Worm (Caenorhabditis elegans): Measurements from ENCODE around the gene fbxa-210.

Gene fbxa-210

DNA sequence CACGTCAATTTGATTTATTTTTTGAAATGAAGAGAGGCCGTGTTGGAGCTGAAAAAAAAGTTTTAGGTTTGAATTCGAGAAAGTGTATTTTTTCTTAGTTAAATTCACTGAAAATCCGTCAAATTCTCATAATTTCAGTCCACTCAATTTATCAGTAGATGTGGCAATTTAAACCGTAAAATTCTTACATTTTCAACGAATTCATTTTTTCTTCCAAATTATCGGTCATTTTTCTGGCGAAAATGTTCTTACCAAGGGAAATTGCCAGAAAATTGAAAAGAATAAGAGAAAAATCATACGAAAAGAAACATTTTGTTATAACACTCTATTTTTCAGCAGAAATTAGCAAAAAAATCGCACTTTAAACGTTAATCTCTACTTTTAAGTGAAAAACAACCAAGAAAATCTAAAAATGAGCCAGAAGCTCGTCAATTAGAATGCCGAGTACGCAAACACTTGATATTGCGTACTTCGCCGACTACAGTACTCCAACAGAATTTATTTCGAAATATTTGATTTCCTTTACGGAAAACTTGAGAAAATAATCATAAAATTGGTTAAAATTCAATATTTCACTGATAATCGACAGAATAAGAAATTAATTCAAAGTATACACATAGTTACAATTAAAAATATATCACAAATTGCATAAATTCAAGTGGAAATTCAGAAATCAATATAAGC is 39.9 kb upstream of the fbxa-210 start, which contains the start of gene fbxa-106 (continued):
- TF ChIP-seq F57A8.1 (GFP tag; optimal IDR thresholded peaks at IDR 0.05) = no peak
- TF ChIP-seq K11D2.4 (GFP tag; IDR thresholded peaks at IDR 0.05) = no peak
- TF ChIP-seq F37B4.10 (GFP tag; IDR thresholded peaks at IDR 0.05) = no peak
- TF ChIP-seq T07F8.4 (tag; optimal IDR thresholded peaks at IDR 0.05) = no peak
- no peak for TF ChIP-seq ceh-58 (GFP tag; IDR thresholded peaks at IDR 0.05)
- peak; percentile 14 for TF ChIP-seq repo-1 (tag; optimal IDR thresholded peaks at IDR 0.05)
- peak; percentile 81 for TF ChIP-seq lsl-1 (GFP tag; optimal IDR thresholded peaks at IDR 0.05)
- TF ChIP-seq F57C9.4 (tag; optimal IDR thresholded peaks at IDR 0.05) = no peak
- TF ChIP-seq unc-62 (GFP tag; optimal IDR thresholded peaks at IDR 0.05) = no peak
- no peak for TF ChIP-seq C17E4.6 (GFP tag; IDR thresholded peaks at IDR 0.05)
- no peak for TF ChIP-seq lir-1 (GFP tag; conservative IDR thresholded peaks at IDR 0.05)
- no peak for TF ChIP-seq madf-10 (tag; optimal IDR thresholded peaks at IDR 0.05)
- no peak for TF ChIP-seq cebp-1 (GFP tag; IDR thresholded peaks at IDR 0.05)
- peak; percentile 60 for TF ChIP-seq cebp-1 (tag; optimal IDR thresholded peaks at IDR 0.05)
- no peak for TF ChIP-seq attf-3 (GFP tag; conservative IDR thresholded peaks at IDR 0.05)
- no peak for TF ChIP-seq egrh-3 (GFP tag; IDR thresholded peaks at IDR 0.05)
- TF ChIP-seq gei-17 (GFP tag; optimal IDR thresholded peaks at IDR 0.05) = no peak
- TF ChIP-seq unc-130 (GFP tag; optimal IDR thresholded peaks at IDR 0.05) = no peak
- TF ChIP-seq snpc-4 (GFP tag; optimal IDR thresholded peaks at IDR 0.05) = no peak
- TF ChIP-seq snpc-4 (tag; optimal IDR thresholded peaks at IDR 0.05) = no peak
- no peak for TF ChIP-seq dox-1 (GFP tag; IDR thresholded peaks at IDR 0.05)
- no peak for TF ChIP-seq hmg-1.2 (GFP tag; IDR thresholded peaks at IDR 0.05)
- TF ChIP-seq F22D6.2 (tag; optimal IDR thresholded peaks at IDR 0.05) = no peak
- no peak for TF ChIP-seq ceh-27 (GFP tag; optimal IDR thresholded peaks at IDR 0.05)
- no peak for TF ChIP-seq T26A5.8 (tag; optimal IDR thresholded peaks at IDR 0.05)
- no peak for TF ChIP-seq ztf-26 (tag; optimal IDR thresholded peaks at IDR 0.05)
- no peak for TF ChIP-seq attf-5 (GFP tag; optimal IDR thresholded peaks at IDR 0.05)
- no peak for TF ChIP-seq chd-7 (tag; optimal IDR thresholded peaks at IDR 0.05)
- no peak for TF ChIP-seq ceh-40 (GFP tag; IDR thresholded peaks at IDR 0.05)
- TF ChIP-seq nhr-179 (tag; optimal IDR thresholded peaks at IDR 0.05) = no peak
- TF ChIP-seq sea-2 (GFP tag; IDR thresholded peaks at IDR 0.05) = no peak
- no peak for TF ChIP-seq ZK185.1 (tag; optimal IDR thresholded peaks at IDR 0.05; ENCODE audit: poor library complexity, severe bottlenecking)
- TF ChIP-seq ztf-18 (tag; optimal IDR thresholded peaks at IDR 0.05) = no peak
- TF ChIP-seq let-607 (tag; optimal IDR thresholded peaks at IDR 0.05) = no peak
- TF ChIP-seq egl-44 (GFP tag; IDR thresholded peaks at IDR 0.05) = 0 out of 2 replicates have a peak, but pooled peaks have one; percentile 26
- no peak for TF ChIP-seq aptf-2 (GFP tag; conservative IDR thresholded peaks at IDR 0.05)

DNA sequence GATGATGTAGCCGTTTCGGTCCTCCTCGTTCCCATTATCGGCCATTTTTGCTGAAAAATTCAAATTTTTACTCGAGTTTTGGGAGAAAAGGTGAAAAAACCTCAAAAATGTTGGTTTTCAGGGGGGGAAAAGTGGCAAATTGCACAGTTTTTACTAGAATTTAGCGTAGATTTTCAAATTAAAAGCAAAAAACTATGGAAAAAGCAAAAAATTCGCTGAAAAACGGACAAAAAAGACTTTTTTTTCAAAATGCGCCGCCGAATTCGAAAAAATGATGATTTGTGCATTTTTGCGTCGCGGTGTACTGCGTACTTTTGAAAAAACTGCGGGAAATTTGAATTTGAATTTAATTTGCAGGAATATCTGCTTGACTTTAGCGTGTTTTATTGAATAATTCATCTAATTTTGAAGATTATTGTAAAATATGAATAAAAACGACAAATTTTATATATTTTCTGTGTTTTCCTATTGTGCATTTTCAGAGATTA is 39.0 kb upstream of the fbxa-210 start, which contains the start of gene Y59A8B.12:
Gene Y59A8B.12, minus strand, starts transcription at position 51 of the 488 bp plus-strand sequence.
- TF ChIP-seq sea-2 (GFP tag; IDR thresholded peaks at IDR 0.05) (no peak), K11D2.4 (GFP tag; IDR thresholded peaks at IDR 0.05) (no peak), ceh-27 (GFP tag; optimal IDR thresholded peaks at IDR 0.05) (no peak), madf-10 (tag; optimal IDR thresholded peaks at IDR 0.05) (no peak), efl-1 (GFP tag; optimal IDR thresholded peaks at IDR 0.05) (peak; percentile 27), lin-54 (GFP tag; optimal IDR thresholded peaks at IDR 0.05) (peak; percentile 54), unc-130 (GFP tag; optimal IDR thresholded peaks at IDR 0.05) (no peak), D2030.7 (GFP tag; IDR thresholded peaks at IDR 0.05) (no peak), rcor-1 (GFP tag; IDR thresholded peaks at IDR 0.05) (no peak)
